Fruit fly (Drosophila melanogaster): Measurements from ENCODE around the gene CG33267.
A peak's percentile ranks its signal among the peaks of the same experiment; 100 is the strongest.

The CG33267 gene

dm6 chr3L:11609153-11609809 is 45.0 kb downstream of the CG33267 start, which contains the start of gene Duba:
Gene Duba, minus strand, starts transcription at chr3L:11609465.
- no peak for TF ChIP-seq Ets98B (GFP tag; IDR thresholded peaks at IDR 0.05)
- peak; percentile 18 for TF ChIP-seq D1 (tag; optimal IDR thresholded peaks at IDR 0.05)
- TF ChIP-seq CG15710 (tag; optimal IDR thresholded peaks at IDR 0.05) = peak; percentile 9

dm6 chr3L:11609835-11610234 is 45.6 kb downstream of the CG33267 start, which contains the start of gene CG42832:
Gene CG42832, plus strand, starts transcription at chr3L:11610135.
- TF ChIP-seq Pif1A (GFP tag; optimal IDR thresholded peaks at IDR 0.05) (no peak), CG4496 (GFP tag; IDR thresholded peaks at IDR 0.05) (no peak), rn (GFP tag; IDR thresholded peaks at IDR 0.05) (no peak), CG32121 (GFP tag; IDR thresholded peaks at IDR 0.05) (no peak), CG14655 (GFP tag; optimal IDR thresholded peaks at IDR 0.05) (no peak), EcR (GFP tag; optimal IDR thresholded peaks at IDR 0.05) (no peak), fd96Ca (GFP tag; IDR thresholded peaks at IDR 0.05) (no peak), CG10348 (GFP tag; IDR thresholded peaks at IDR 0.05) (no peak), Pif1B (GFP tag; optimal IDR thresholded peaks at IDR 0.05) (no peak)

dm6 chr3L:11620001-11620400 is 55.7 kb downstream of the CG33267 start, which contains the start of gene Muc68Ca:
Gene Muc68Ca, minus strand, starts transcription at chr3L:11620101.
- TF ChIP-seq CG10348 (GFP tag; IDR thresholded peaks at IDR 0.05) (no peak), CG17806 (tag; optimal IDR thresholded peaks at IDR 0.05) (no peak), CG34367 (tag; optimal IDR thresholded peaks at IDR 0.05) (no peak), Pif1A (GFP tag; optimal IDR thresholded peaks at IDR 0.05) (no peak), EcR (GFP tag; optimal IDR thresholded peaks at IDR 0.05) (no peak)
